Fruit fly (Drosophila melanogaster) whole organism, larva: ENCODE results near the gene CG4455.

Experiments
- noc ChIP-seq: fragments of 200-800 bp; sonication (Bioruptor generic); optimal IDR thresholded peaks from 3 replicates; lab custom pipeline; 2019; ENCODE audit warnings: missing biosample characterization, mild to moderate bottlenecking, missing genetic modification characterization, moderate library complexity

CG4455 gene

dm6 chr2L:16374691-16375090 is 22.0 kb downstream of the CG4455 start:
- no peak for TF ChIP-seq noc (tag; lab: Kevin White, UChicago)

- no peak for TF ChIP-seq noc (tag; lab: Kevin White, UChicago)
Observed at dm6 chr2L:16380973-16381372, 28.2 kb downstream of the CG4455 start.

dm6 chr2L:16390803-16391202 is 38.1 kb downstream of the CG4455 start:
- no peak for TF ChIP-seq noc (tag; lab: Kevin White, UChicago)

- TF ChIP-seq noc (tag; lab: Kevin White, UChicago): no peak
Observed at dm6 chr2L:16397517-16397916, 44.8 kb downstream of the CG4455 start.

dm6 chr2L:16402512-16402911 is 49.8 kb downstream of the CG4455 start:
- no peak for TF ChIP-seq noc (tag; lab: Kevin White, UChicago)
